Worm (Caenorhabditis elegans) whole organism, L2 larva: ENCODE measurements around the gene cebp-1.

ENCODE experiments used
- ama-1 ChIP-seq: fragments of 150-350 bp; optimal IDR thresholded peaks from 2 replicates; lab custom pipeline; 2018; ENCODE audit warnings: inconsistent platforms
- nhr-25 ChIP-seq: fragments of 150-350 bp; sonication (generic microtip); optimal IDR thresholded peaks from 3 replicates; lab custom pipeline; 2014; ENCODE audit warnings: missing biosample characterization, missing genetic modification characterization
- sma-3 ChIP-seq: sonication (generic microtip); optimal IDR thresholded peaks from 2 replicates; lab custom pipeline; 2016; ENCODE audit warnings: missing genetic modification reagents, missing genetic modification characterization, missing compliant biosample characterization
- snpc-4 ChIP-seq: fragments of 150-350 bp; optimal IDR thresholded peaks from 2 replicates; lab custom pipeline; 2014; ENCODE audit warnings: missing biosample characterization, missing genetic modification characterization
- unc-62 ChIP-seq: fragments of 150-350 bp; optimal IDR thresholded peaks from 2 replicates; lab custom pipeline; 2014; ENCODE audit warnings: missing biosample characterization, missing genetic modification reagents, missing genetic modification characterization
- ztf-4 ChIP-seq: fragments of 150-350 bp; optimal IDR thresholded peaks from 2 replicates; lab custom pipeline; 2014; ENCODE audit warnings: missing biosample characterization, missing genetic modification characterization

ce11 chrX:1424509-1424908 is 29.2 kb downstream of the cebp-1 start, which contains the start of gene F19G12.3:
- TF ChIP-seq ama-1 (lab: Kevin White, UChicago) (no peak), sma-3 (GFP tag; lab: Kevin White, UChicago) (no peak), unc-62 (GFP tag; lab: Kevin White, UChicago) (no peak), snpc-4 (tag; lab: Kevin White, UChicago) (no peak), ztf-4 (tag; lab: Kevin White, UChicago) (no peak), nhr-25 (tag; lab: Kevin White, UChicago) (no peak)
